Worm (Caenorhabditis elegans): ENCODE data around the gene C02B10.4.
A peak's percentile ranks its signal among the peaks of the same experiment; 100 is the strongest.

ce11 chrIV:5100145-5100544 lies 8.8 kb downstream of the C02B10.4 start:
- no peak for TF ChIP-seq set-16 (GFP tag; IDR thresholded peaks at IDR 0.05)
- TF ChIP-seq mep-1 (tag; optimal IDR thresholded peaks at IDR 0.05): peak; percentile 33
- no peak for TF ChIP-seq dmd-6 (GFP tag; IDR thresholded peaks at IDR 0.05)
- TF ChIP-seq nhr-11 (tag; optimal IDR thresholded peaks at IDR 0.05): no peak
- TF ChIP-seq unc-62 (GFP tag; optimal IDR thresholded peaks at IDR 0.05 in 1 of 2): peak in 1 of 2 experiments; percentile 47
- no peak for TF ChIP-seq unc-62 (tag; optimal IDR thresholded peaks at IDR 0.05)
- TF ChIP-seq snpc-4 (tag; optimal IDR thresholded peaks at IDR 0.05): no peak
- no peak for TF ChIP-seq egl-27 (tag; optimal IDR thresholded peaks at IDR 0.05)
- no peak for TF ChIP-seq ZK546.5 (tag; optimal IDR thresholded peaks at IDR 0.05)
- TF ChIP-seq hlh-30 (tag; optimal IDR thresholded peaks at IDR 0.05; ENCODE audit: insufficient read depth): no peak
